Fruit fly (Drosophila melanogaster): ENCODE results near the gene bsk.

dm6 chr2L:10249655-10250202 is 572 bp downstream of the bsk start:
- no peak for TF ChIP-seq Clk (GFP tag; optimal IDR thresholded peaks at IDR 0.05)
- peak; percentile 60 for TF ChIP-seq cic (GFP tag; optimal IDR thresholded peaks at IDR 0.05)
- no peak for TF ChIP-seq CG33017 (tag; optimal IDR thresholded peaks at IDR 0.05)
- peak; percentile 28 for TF ChIP-seq kay (GFP tag; ENCODE audit: borderline replicate concordance)
- TF ChIP-seq Hr96 (GFP tag; optimal IDR thresholded peaks at IDR 0.05): no peak

All from whole organism, adult.